Worm (Caenorhabditis elegans): ENCODE measurements around the gene C36C5.14.

ce11 chrV:3133293-3133755, 32.0 kb downstream of the C36C5.14 start, which contains the start of gene F02C9.2:
- no peak for TF ChIP-seq blmp-1 (tag; optimal IDR thresholded peaks at IDR 0.05; ENCODE audit: insufficient read depth)
- no peak for TF ChIP-seq R02D3.7 (tag; optimal IDR thresholded peaks at IDR 0.05)
- TF ChIP-seq skn-1 (tag; optimal IDR thresholded peaks at IDR 0.05), result no peak
- TF ChIP-seq ama-1 (optimal IDR thresholded peaks at IDR 0.05), result no peak
- no peak for TF ChIP-seq aly-2 (tag; optimal IDR thresholded peaks at IDR 0.05)
- TF ChIP-seq lin-13 (GFP tag; optimal IDR thresholded peaks at IDR 0.05), result no peak
- TF ChIP-seq unc-39 (tag; optimal IDR thresholded peaks at IDR 0.05), result no peak
- no peak for TF ChIP-seq snpc-4 (tag; optimal IDR thresholded peaks at IDR 0.05)
- no peak for TF ChIP-seq unc-62 (GFP tag; optimal IDR thresholded peaks at IDR 0.05)
- no peak for TF ChIP-seq unc-55 (GFP tag; optimal IDR thresholded peaks at IDR 0.05)
- no peak for TF ChIP-seq sma-3 (GFP tag; optimal IDR thresholded peaks at IDR 0.05)
- TF ChIP-seq ZK546.5 (tag; optimal IDR thresholded peaks at IDR 0.05), result no peak
- no peak for TF ChIP-seq nhr-129 (tag; optimal IDR thresholded peaks at IDR 0.05)

Data from whole organism, L2 larva.